Fruit fly (Drosophila melanogaster): ENCODE measurements around the gene Usp47.

Gene Usp47

DNA sequence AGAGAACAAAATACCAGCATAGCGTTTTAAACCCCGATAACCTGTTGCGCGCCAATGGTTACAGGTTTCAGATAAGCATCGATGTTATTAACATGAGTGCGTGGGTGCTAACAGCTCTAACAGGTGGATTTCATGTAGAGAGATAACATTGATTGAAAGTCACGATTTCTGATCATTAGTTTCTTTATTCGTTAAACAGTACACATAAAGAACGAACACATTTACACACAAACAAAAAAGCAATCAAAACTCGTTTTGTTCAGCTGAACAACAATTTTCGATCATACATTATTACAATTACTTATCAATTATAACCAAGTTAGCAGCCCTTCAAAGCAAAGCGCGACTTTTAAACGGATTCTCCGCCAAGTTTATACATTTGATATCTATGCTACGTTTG, 36.9 kb downstream of the Usp47 start (continued):
- no peak for TF ChIP-seq BtbVII (GFP tag; optimal IDR thresholded peaks at IDR 0.05)
- no peak for TF ChIP-seq CG8281 (tag; optimal IDR thresholded peaks at IDR 0.05)
- 0 out of 3 replicates have a peak, but pooled peaks have one; percentile 29 for TF ChIP-seq zfh1 (GFP tag; IDR thresholded peaks at IDR 0.05)
- no peak for TF ChIP-seq CG3838 (GFP tag; optimal IDR thresholded peaks at IDR 0.05)
- no peak for TF ChIP-seq CG9215 (GFP tag; IDR thresholded peaks at IDR 0.05)
- TF ChIP-seq CG4707 (GFP tag; optimal IDR thresholded peaks at IDR 0.05): no peak
- no peak for TF ChIP-seq Hmx (GFP tag; optimal IDR thresholded peaks at IDR 0.05)
- peak; percentile 52 for TF ChIP-seq CG2712 (tag; optimal IDR thresholded peaks at IDR 0.05)
- TF ChIP-seq CG1602 (GFP tag; optimal IDR thresholded peaks at IDR 0.05): no peak
- peak; percentile 16 for TF ChIP-seq CG4854 (GFP tag; optimal IDR thresholded peaks at IDR 0.05)
- TF ChIP-seq CG13894 (tag; optimal IDR thresholded peaks at IDR 0.05): peak; percentile 10
- peak; percentile 30 for TF ChIP-seq BEAF-32 (GFP tag; optimal IDR thresholded peaks at IDR 0.05)
- no peak for TF ChIP-seq Gsc (GFP tag; IDR thresholded peaks at IDR 0.05)
- TF ChIP-seq CG30403 (GFP tag; optimal IDR thresholded peaks at IDR 0.05): peak; percentile 47
- no peak for TF ChIP-seq emc (GFP tag; optimal IDR thresholded peaks at IDR 0.05)
- TF ChIP-seq scrt (GFP tag; optimal IDR thresholded peaks at IDR 0.05): peak; percentile 84
- TF ChIP-seq Abd-B (GFP tag; optimal IDR thresholded peaks at IDR 0.05): no peak
- no peak for TF ChIP-seq Mes4 (GFP tag; optimal IDR thresholded peaks at IDR 0.05)
- TF ChIP-seq CHES-1-like (GFP tag; optimal IDR thresholded peaks at IDR 0.05): no peak
- no peak for TF ChIP-seq CG13123 (GFP tag; optimal IDR thresholded peaks at IDR 0.05)
- peak; percentile 27 for TF ChIP-seq CG5245 (GFP tag; optimal IDR thresholded peaks at IDR 0.05)
- TF ChIP-seq her (GFP tag; optimal IDR thresholded peaks at IDR 0.05): peak; percentile 54
- TF ChIP-seq sens (GFP tag): peak; percentile 94
- TF ChIP-seq PHDP (tag; optimal IDR thresholded peaks at IDR 0.05): peak; percentile 43
- TF ChIP-seq Doc2 (GFP tag; IDR thresholded peaks at IDR 0.05): no peak
- no peak for TF ChIP-seq Six4 (GFP tag; optimal IDR thresholded peaks at IDR 0.05)
- TF ChIP-seq Opbp (GFP tag; IDR thresholded peaks at IDR 0.05; ENCODE audit: partially characterized antibody): no peak
- TF ChIP-seq bab2 (GFP tag; optimal IDR thresholded peaks at IDR 0.05): peak; percentile 57
- TF ChIP-seq cwo (GFP tag; optimal IDR thresholded peaks at IDR 0.05): no peak
- peak; percentile 63 for TF ChIP-seq CG15601 (tag; optimal IDR thresholded peaks at IDR 0.05)
- TF ChIP-seq Atf6 (GFP tag; IDR thresholded peaks at IDR 0.05): no peak
- TF ChIP-seq az2 (GFP tag; optimal IDR thresholded peaks at IDR 0.05): peak; percentile 32
- TF ChIP-seq CG18599 (GFP tag; optimal IDR thresholded peaks at IDR 0.05): peak; percentile 58
- no peak for TF ChIP-seq Kr (GFP tag; optimal IDR thresholded peaks at IDR 0.05)
- 0 out of 3 replicates have a peak, but pooled peaks have one; percentile 31 for TF ChIP-seq Dbx (GFP tag; IDR thresholded peaks at IDR 0.05)
- TF ChIP-seq CG32767 (GFP tag; IDR thresholded peaks at IDR 0.05): no peak
- TF ChIP-seq nom (GFP tag; optimal IDR thresholded peaks at IDR 0.05): no peak
- peak; percentile 38; the same call in 1 of the 4 replicates for TF ChIP-seq Dll (GFP tag; IDR thresholded peaks at IDR 0.05; ENCODE audit: partially characterized antibody)
- peak; percentile 59 for TF ChIP-seq Dref (GFP tag; IDR thresholded peaks at IDR 0.05)
- peak; percentile 25 for TF ChIP-seq Camta (GFP tag; optimal IDR thresholded peaks at IDR 0.05)
- TF ChIP-seq sc (optimal IDR thresholded peaks at IDR 0.05): no peak
- TF ChIP-seq sc (GFP tag; optimal IDR thresholded peaks at IDR 0.05): no peak
- TF ChIP-seq dmrt99B (tag; optimal IDR thresholded peaks at IDR 0.05): no peak
- peak; percentile 21; the same call in 1 of the 2 replicates for TF ChIP-seq Rx (GFP tag; IDR thresholded peaks at IDR 0.05)
- no peak for TF ChIP-seq CG9876 (GFP tag; optimal IDR thresholded peaks at IDR 0.05)
- peak; percentile 34 for TF ChIP-seq CG3281 (GFP tag; optimal IDR thresholded peaks at IDR 0.05)
- peak in 1 of 2 experiments; percentile 37 for TF ChIP-seq bsh (GFP tag; optimal IDR thresholded peaks at IDR 0.05)
- no peak for TF ChIP-seq Dfd (GFP tag; optimal IDR thresholded peaks at IDR 0.05)
- TF ChIP-seq vvl (GFP tag; IDR thresholded peaks at IDR 0.05): no peak; the same call in 1 of the 2 replicates
- TF ChIP-seq kah (GFP tag; optimal IDR thresholded peaks at IDR 0.05): peak; percentile 91
- no peak for TF ChIP-seq kni (GFP tag; optimal IDR thresholded peaks at IDR 0.05)

Measured in whole organism, embryonic.